Worm (Caenorhabditis elegans) whole organism, mixed stage, embryonic: ENCODE results near the gene sucl-2.
A peak's percentile ranks its signal among the peaks of the same experiment; 100 is the strongest.

ENCODE experiments used
- M03D4.4 ChIP-seq: sonication (generic microtip); optimal IDR thresholded peaks from 2 replicates; lab custom pipeline; 2017; ENCODE audit warnings: mild to moderate bottlenecking, missing genetic modification characterization, missing compliant biosample characterization
- bed-3 ChIP-seq: fragments of 200-800 bp; sonication (Bioruptor generic); optimal IDR thresholded peaks from 3 replicates; lab custom pipeline; 2018; ENCODE audit warnings: mild to moderate bottlenecking, missing genetic modification characterization, moderate library complexity, missing compliant biosample characterization
- blmp-1 ChIP-seq: fragments of 150-350 bp; optimal IDR thresholded peaks from 2 replicates; lab custom pipeline; 2014; ENCODE audit warnings: missing biosample characterization, missing genetic modification characterization
- ceh-39 ChIP-seq: fragments of 150-350 bp; optimal IDR thresholded peaks from 2 replicates; lab custom pipeline; 2014; ENCODE audit warnings: missing biosample characterization, missing genetic modification characterization
- ceh-43 ChIP-seq: fragments of 200-800 bp; sonication (Bioruptor generic); optimal IDR thresholded peaks from 2 replicates; lab custom pipeline; 2018; ENCODE audit warnings: mild to moderate bottlenecking, missing genetic modification characterization, moderate library complexity, missing compliant biosample characterization
- ceh-83 ChIP-seq: fragments of 200-800 bp; sonication (Bioruptor generic); optimal IDR thresholded peaks from 2 replicates; lab custom pipeline; 2018; ENCODE audit warnings: mild to moderate bottlenecking, missing genetic modification characterization, missing compliant biosample characterization
- ces-1 ChIP-seq: fragments of 150-350 bp; optimal IDR thresholded peaks from 2 replicates; lab custom pipeline; 2014; ENCODE audit warnings: missing biosample characterization, missing genetic modification reagents, missing genetic modification characterization
- cnd-1 ChIP-seq: fragments of 200-800 bp; sonication (Bioruptor generic); optimal IDR thresholded peaks from 2 replicates; lab custom pipeline; 2018; ENCODE audit warnings: mild to moderate bottlenecking, missing genetic modification characterization, missing compliant biosample characterization
- drap-1 ChIP-seq: fragments of 200-800 bp; sonication (Bioruptor generic); optimal IDR thresholded peaks from 3 replicates; lab custom pipeline; 2018; ENCODE audit warnings: mild to moderate bottlenecking, missing genetic modification characterization, missing compliant biosample characterization
- elt-1 ChIP-seq: sonication (generic microtip); optimal IDR thresholded peaks from 2 replicates; lab custom pipeline; 2017; ENCODE audit warnings: missing genetic modification characterization, mild to moderate bottlenecking, missing compliant biosample characterization, antibody characterized with exemption, moderate library complexity, borderline replicate concordance; ENCODE audit not compliant: insufficient read depth
- elt-3 ChIP-seq: fragments of 150-350 bp; optimal IDR thresholded peaks from 2 replicates; lab custom pipeline; 2014; ENCODE audit warnings: missing biosample characterization, missing genetic modification characterization
- flh-1 ChIP-seq: fragments of 200-800 bp; sonication (Bioruptor generic); optimal IDR thresholded peaks from 2 replicates; lab custom pipeline; 2018; ENCODE audit warnings: mild to moderate bottlenecking, missing genetic modification characterization, moderate library complexity, missing compliant biosample characterization
- ham-2 ChIP-seq: fragments of 200-800 bp; sonication (Bioruptor generic); optimal IDR thresholded peaks from 2 replicates; lab custom pipeline; 2018; ENCODE audit warnings: mild to moderate bottlenecking, missing genetic modification characterization, missing compliant biosample characterization
- hlh-1 ChIP-seq: fragments of 150-350 bp; optimal IDR thresholded peaks from 2 replicates; lab custom pipeline; 2014; ENCODE audit warnings: missing biosample characterization, missing genetic modification reagents, missing genetic modification characterization
- lin-13 ChIP-seq: fragments of 150-350 bp; optimal IDR thresholded peaks from 2 replicates; lab custom pipeline; 2014; ENCODE audit warnings: missing biosample characterization, missing genetic modification characterization
- lin-32 ChIP-seq: fragments of 200-800 bp; sonication (Bioruptor generic); optimal IDR thresholded peaks from 2 replicates; lab custom pipeline; 2018; ENCODE audit warnings: mild to moderate bottlenecking, missing genetic modification characterization, missing compliant biosample characterization
- lsy-2 ChIP-seq: fragments of 150-350 bp; optimal IDR thresholded peaks from 2 replicates; lab custom pipeline; 2014; ENCODE audit warnings: missing biosample characterization, missing genetic modification characterization
- mab-5 ChIP-seq: fragments of 150-350 bp; optimal IDR thresholded peaks from 2 replicates; lab custom pipeline; 2014; ENCODE audit warnings: missing biosample characterization, missing genetic modification characterization
- mep-1 ChIP-seq: fragments of 150-350 bp; optimal IDR thresholded peaks from 2 replicates; lab custom pipeline; 2017; ENCODE audit warnings: missing biosample characterization, missing genetic modification reagents, missing genetic modification characterization, inconsistent platforms
- mls-2 ChIP-seq: sonication (generic microtip); optimal IDR thresholded peaks from 2 replicates; lab custom pipeline; 2016; ENCODE audit warnings: mild to moderate bottlenecking, missing genetic modification characterization, moderate library complexity, missing compliant biosample characterization
- nhr-12 ChIP-seq: fragments of 150-350 bp; optimal IDR thresholded peaks from 2 replicates; lab custom pipeline; 2014; ENCODE audit warnings: missing biosample characterization, missing genetic modification characterization
- nhr-2 ChIP-seq: fragments of 150-350 bp; optimal IDR thresholded peaks from 2 replicates; lab custom pipeline; 2014; ENCODE audit warnings: missing biosample characterization, missing genetic modification characterization
- nhr-237 ChIP-seq: fragments of 150-350 bp; optimal IDR thresholded peaks from 2 replicates; lab custom pipeline; 2014; ENCODE audit warnings: missing biosample characterization, missing genetic modification characterization
- nhr-28 ChIP-seq: fragments of 150-350 bp; optimal IDR thresholded peaks from 2 replicates; lab custom pipeline; 2014; ENCODE audit warnings: missing biosample characterization, missing genetic modification characterization
- nhr-76 ChIP-seq: sonication (generic microtip); optimal IDR thresholded peaks from 2 replicates; lab custom pipeline; 2017; ENCODE audit warnings: missing biosample characterization, missing genetic modification characterization
- pha-4 ChIP-seq: fragments of 150-350 bp; optimal IDR thresholded peaks from 2 replicates; lab custom pipeline; 2018; ENCODE audit warnings: missing biosample characterization, missing genetic modification reagents, missing genetic modification characterization
- sem-2 ChIP-seq: fragments of 200-800 bp; sonication (Bioruptor generic); optimal IDR thresholded peaks from 2 replicates; lab custom pipeline; 2018; ENCODE audit warnings: mild to moderate bottlenecking, missing genetic modification characterization, missing compliant biosample characterization
- snpc-4 ChIP-seq: fragments of 150-350 bp; optimal IDR thresholded peaks from 2 replicates; lab custom pipeline; 2014; ENCODE audit warnings: missing biosample characterization, missing genetic modification characterization
- sptf-1 ChIP-seq: sonication (generic microtip); optimal IDR thresholded peaks from 2 replicates; lab custom pipeline; 2017; ENCODE audit warnings: mild to moderate bottlenecking, missing genetic modification characterization, moderate library complexity, missing compliant biosample characterization
- tbx-8 ChIP-seq: fragments of 200-800 bp; sonication (Bioruptor generic); optimal IDR thresholded peaks from 2 replicates; lab custom pipeline; 2018; ENCODE audit warnings: mild to moderate bottlenecking, missing genetic modification characterization, moderate library complexity, missing compliant biosample characterization
- unc-120 ChIP-seq: sonication (generic microtip); optimal IDR thresholded peaks from 2 replicates; lab custom pipeline; 2017; ENCODE audit warnings: missing genetic modification characterization, missing compliant biosample characterization; ENCODE audit not compliant: poor library complexity, severe bottlenecking
- unc-39 ChIP-seq: fragments of 150-350 bp; optimal IDR thresholded peaks from 2 replicates; lab custom pipeline; 2014; ENCODE audit warnings: missing biosample characterization, missing genetic modification characterization
- unc-62 ChIP-seq: fragments of 150-350 bp; optimal IDR thresholded peaks from 2 replicates; lab custom pipeline; 2014; ENCODE audit warnings: missing biosample characterization, missing genetic modification reagents, missing genetic modification characterization
- zip-8 ChIP-seq: fragments of 150-350 bp; optimal IDR thresholded peaks from 2 replicates; lab custom pipeline; 2014; ENCODE audit warnings: missing biosample characterization, missing genetic modification characterization
- ztf-11 ChIP-seq: fragments of 150-350 bp; optimal IDR thresholded peaks from 2 replicates; lab custom pipeline; 2014; ENCODE audit warnings: missing biosample characterization, missing genetic modification characterization

The sucl-2 gene

DNA sequence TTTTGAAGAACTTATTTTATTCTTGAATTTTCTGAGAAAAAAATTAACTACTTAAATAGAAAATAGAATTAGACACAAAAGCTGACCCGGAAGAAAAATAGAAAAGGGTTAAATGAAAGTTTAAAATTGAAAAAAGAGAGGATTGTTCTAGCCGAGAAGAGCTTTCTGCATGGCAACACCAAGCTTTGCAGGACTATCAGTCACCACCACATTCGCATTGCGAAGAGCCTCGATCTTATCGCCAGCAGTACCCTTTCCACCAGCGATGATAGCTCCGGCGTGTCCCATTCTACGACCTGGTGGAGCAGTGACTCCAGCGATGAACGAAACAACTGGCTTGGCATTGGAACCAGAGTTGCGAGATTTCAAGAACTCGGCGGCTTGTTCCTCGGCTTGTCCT is 1.1 kb downstream of the sucl-2 start:
- TF ChIP-seq bed-3 (GFP tag; lab: Kevin White, UChicago), result no peak
- no peak for TF ChIP-seq elt-3
- TF ChIP-seq lsy-2, result no peak
- TF ChIP-seq ceh-43 (GFP tag; lab: Kevin White, UChicago), result no peak
- no peak for TF ChIP-seq cnd-1
- no peak for TF ChIP-seq pha-4
- no peak for TF ChIP-seq M03D4.4 (tag; lab: Kevin White, UChicago)
- TF ChIP-seq nhr-76 (tag; lab: Kevin White, UChicago), result no peak
- no peak for TF ChIP-seq nhr-28 (tag; lab: Kevin White, UChicago)
- no peak for TF ChIP-seq tbx-8 (GFP tag; lab: Kevin White, UChicago)
- no peak for TF ChIP-seq ham-2 (GFP tag; lab: Kevin White, UChicago)
- no peak for TF ChIP-seq sem-2 (GFP tag; lab: Kevin White, UChicago)
- TF ChIP-seq nhr-2, result no peak
- no peak for TF ChIP-seq ceh-83 (GFP tag; lab: Kevin White, UChicago)
- TF ChIP-seq lin-13 (tag; lab: Kevin White, UChicago), result no peak
- no peak for TF ChIP-seq blmp-1
- TF ChIP-seq, all 35 proteins: peak for 0

DNA sequence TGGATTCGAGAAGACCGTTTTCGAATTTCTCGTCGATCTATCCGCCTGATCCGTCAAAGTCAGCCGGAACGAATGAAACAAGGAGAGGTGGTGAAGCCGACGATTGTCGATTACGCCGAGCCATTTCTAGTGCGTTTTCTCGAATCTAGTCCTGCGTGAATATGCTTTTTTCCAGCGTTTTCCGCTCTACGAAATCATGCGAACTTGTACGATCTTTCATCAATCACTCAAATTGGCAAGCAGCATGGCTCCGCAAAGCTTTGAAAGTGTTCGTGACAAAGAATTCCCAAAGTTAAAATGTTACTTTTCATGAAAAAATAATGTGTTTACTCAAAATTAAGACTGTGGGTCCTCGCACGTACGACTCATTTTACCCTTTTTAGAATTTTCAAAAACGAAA is 4.3 kb downstream of the sucl-2 start:
- TF ChIP-seq lin-32 (GFP tag; lab: Kevin White, UChicago) (no peak), ceh-39 (no peak)

DNA sequence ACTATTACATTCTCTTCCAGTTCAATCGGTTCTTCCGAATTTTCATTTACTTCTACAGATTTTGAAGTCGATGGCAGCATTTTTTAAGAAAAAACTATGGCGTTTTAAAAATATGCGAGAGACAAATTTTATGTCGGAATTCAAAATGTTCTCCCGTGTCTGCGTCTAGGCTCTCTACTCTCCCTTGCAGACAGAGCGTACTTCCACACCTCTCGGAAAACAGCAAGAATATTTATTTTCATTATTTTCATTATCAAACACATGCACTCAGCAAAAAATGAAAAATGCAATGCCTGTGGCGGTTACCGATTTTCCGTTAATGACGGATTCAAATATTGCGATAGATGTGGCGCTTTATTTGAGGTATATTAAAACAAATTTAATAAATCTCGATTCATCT is 5.7 kb downstream of the sucl-2 start, which contains the start of the genes ztf-18 and F23H11.2:
Gene ztf-18, minus strand, starts transcription at position 188 of the 400 bp plus-strand sequence.
Gene F23H11.2, plus strand, starts transcription at position 223 of the 400 bp plus-strand sequence.
- no peak for TF ChIP-seq sptf-1
- peak; percentile 18 for TF ChIP-seq hlh-1 (tag; lab: Kevin White, UChicago)

DNA sequence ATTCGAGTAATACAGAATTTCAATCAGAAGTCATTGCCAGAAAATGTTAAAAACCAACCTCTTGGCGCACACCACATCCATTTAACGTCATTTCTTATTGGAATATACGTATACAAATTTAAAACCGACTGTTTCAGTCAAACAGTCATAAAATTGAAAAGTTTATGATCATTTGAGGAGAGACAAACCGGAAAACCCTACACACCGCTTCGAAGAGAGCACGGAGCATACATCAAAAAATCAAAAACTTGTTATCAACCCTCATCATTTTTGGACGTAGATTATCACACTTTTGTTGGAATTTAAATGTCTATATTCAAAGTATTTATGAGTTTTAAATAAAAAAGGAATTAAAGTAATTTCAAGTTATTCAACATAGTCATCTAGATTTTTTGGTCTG is 10.2 kb downstream of the sucl-2 start, which contains the start of gene T24C4.10:
Gene T24C4.10, minus strand, starts transcription at position 230 of the 400 bp plus-strand sequence.
- TF ChIP-seq nhr-12 (tag; lab: Kevin White, UChicago), result no peak

DNA sequence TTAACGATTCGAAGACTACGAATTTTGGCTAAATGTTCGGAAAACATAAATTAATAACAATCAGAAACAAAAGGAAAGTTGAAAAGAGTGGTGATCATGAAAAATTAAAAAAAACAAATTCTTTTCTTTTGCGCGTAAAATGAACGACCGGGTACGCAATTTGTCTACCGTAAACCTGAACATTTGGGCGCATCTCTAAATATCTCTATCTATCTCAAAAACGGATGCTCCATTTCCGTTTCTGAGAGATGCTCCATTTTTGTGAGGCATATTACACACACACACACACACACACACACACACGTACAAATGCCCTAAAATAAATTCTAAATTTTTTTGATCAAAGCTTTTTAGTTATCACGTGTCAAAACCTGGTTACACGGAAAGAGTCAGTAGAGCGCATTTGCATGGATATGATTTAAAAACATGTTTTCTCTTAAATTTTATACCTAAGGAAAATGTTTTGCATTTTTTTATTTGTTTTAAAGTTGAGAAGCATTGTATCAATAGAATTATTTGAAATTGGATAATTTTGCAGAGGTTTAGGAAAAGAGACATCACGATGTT is 12.1 kb downstream of the sucl-2 start:
- TF ChIP-seq lsy-2 (peak; percentile 81), nhr-2 (no peak)
- TF ChIP-seq, all 35 proteins: peak for 1

DNA sequence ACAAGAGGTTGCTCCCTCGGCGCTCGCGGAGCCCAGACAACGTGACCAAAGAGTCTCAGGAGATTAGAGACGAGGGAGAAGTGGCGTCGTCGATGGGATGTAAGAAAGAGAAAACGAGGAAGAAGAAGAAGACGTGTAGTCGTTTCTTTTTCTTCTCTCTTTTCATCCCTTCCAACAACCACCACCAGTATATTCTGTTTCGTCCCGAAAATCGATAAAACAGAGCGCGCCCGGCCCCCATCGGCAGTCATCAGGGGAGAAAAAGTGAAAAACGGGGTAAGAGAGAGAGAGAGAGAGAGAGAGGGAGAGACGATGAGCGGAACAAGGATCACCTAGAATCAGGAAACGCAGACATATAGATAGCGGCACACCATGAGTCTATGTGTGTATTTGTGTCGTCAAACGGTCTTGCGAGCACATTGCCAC is 13.3 kb downstream of the sucl-2 start:
- no peak for TF ChIP-seq snpc-4
- TF ChIP-seq hlh-1 (tag; lab: Kevin White, UChicago), result no peak
- TF ChIP-seq mep-1 (tag; lab: Kevin White, UChicago), result no peak
- TF ChIP-seq ceh-43 (GFP tag; lab: Kevin White, UChicago), result no peak
- TF ChIP-seq unc-39 (tag; lab: Kevin White, UChicago), result no peak
- peak; percentile 23 for TF ChIP-seq ham-2 (GFP tag; lab: Kevin White, UChicago)
- peak; percentile 63 for TF ChIP-seq ces-1 (GFP tag; lab: Kevin White, UChicago)
- peak; percentile 49 for TF ChIP-seq blmp-1
- no peak for TF ChIP-seq cnd-1
- TF ChIP-seq sem-2 (GFP tag; lab: Kevin White, UChicago), result no peak
- TF ChIP-seq ceh-39, result peak; percentile 32
- TF ChIP-seq lsy-2, result peak; percentile 21
- TF ChIP-seq lin-13 (tag; lab: Kevin White, UChicago), result no peak
- TF ChIP-seq elt-1 (tag; lab: Kevin White, UChicago), result no peak
- no peak for TF ChIP-seq sptf-1
- TF ChIP-seq unc-120 (tag; lab: Kevin White, UChicago), result peak; percentile 41
- no peak for TF ChIP-seq zip-8
- TF ChIP-seq nhr-76 (tag; lab: Kevin White, UChicago), result peak; percentile 34
- no peak for TF ChIP-seq M03D4.4 (tag; lab: Kevin White, UChicago)
- TF ChIP-seq nhr-12 (tag; lab: Kevin White, UChicago), result no peak
- TF ChIP-seq mls-2 (tag; lab: Kevin White, UChicago), result peak; percentile 60
- TF ChIP-seq ztf-11, result no peak
- TF ChIP-seq bed-3 (GFP tag; lab: Kevin White, UChicago), result no peak
- TF ChIP-seq flh-1, result no peak
- TF ChIP-seq drap-1 (GFP tag; lab: Kevin White, UChicago), result no peak
- peak; percentile 16 for TF ChIP-seq unc-62 (GFP tag; lab: Kevin White, UChicago)
- TF ChIP-seq nhr-2, result no peak
- no peak for TF ChIP-seq mab-5 (tag; lab: Kevin White, UChicago)
- peak; percentile 24 for TF ChIP-seq pha-4
- no peak for TF ChIP-seq elt-3
- no peak for TF ChIP-seq tbx-8 (GFP tag; lab: Kevin White, UChicago)
- TF ChIP-seq lin-32 (GFP tag; lab: Kevin White, UChicago), result no peak
- no peak for TF ChIP-seq nhr-28 (tag; lab: Kevin White, UChicago)
- no peak for TF ChIP-seq nhr-237 (tag; lab: Kevin White, UChicago)
- TF ChIP-seq ceh-83 (GFP tag; lab: Kevin White, UChicago), result no peak
